Worm (Caenorhabditis elegans): Measurements from ENCODE around the gene ceh-22.

DNA sequence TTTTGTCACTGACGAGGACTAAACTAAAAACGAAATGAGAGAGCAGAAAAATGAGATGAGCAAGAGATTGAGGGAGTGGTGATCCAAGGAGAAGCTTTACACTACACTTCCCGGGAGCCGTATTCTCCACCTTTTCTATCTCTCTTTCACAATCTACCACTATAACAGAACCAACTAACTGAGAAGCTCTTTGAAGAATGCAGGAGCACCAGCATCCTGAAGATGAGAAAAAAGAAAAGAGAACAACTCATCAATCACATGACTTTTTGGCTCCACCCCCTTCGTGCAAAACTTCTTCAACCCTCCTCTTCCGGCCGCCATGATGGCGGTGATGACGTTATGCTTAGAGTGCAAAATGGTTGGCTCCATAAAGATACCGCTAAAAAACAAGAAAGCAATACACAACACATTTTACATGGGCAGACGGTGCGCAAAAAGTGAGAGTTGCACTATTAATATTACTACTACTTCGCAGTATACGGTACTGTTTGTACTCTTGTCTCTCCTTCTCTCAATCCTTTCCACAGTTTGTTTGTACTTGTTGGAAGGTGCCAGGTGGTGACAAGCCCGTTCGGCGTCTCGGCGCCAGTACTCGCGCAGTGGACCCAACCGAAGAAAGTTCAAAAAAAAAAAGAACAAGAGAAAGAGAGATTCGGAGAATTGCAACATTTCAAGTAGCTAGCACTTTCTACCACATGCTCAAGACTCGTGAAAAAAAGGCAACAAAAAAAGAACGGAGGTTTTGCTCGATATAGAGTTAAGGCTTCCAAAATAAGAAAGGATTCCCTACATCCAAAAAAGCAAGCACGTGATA, 47.5 kb downstream of the ceh-22 start:
- TF ChIP-seq dao-5 (tag; optimal IDR thresholded peaks at IDR 0.05) (no peak), him-1 (tag; optimal IDR thresholded peaks at IDR 0.05) (no peak), W03F9.2 (tag; optimal IDR thresholded peaks at IDR 0.05) (no peak)

Measured in whole organism, L4/young adult.